Worm (Caenorhabditis elegans): ENCODE data around the gene str-129.

Gene str-129

ce11 chrV:8051851-8052250 is 40.4 kb downstream of the str-129 start, which contains the start of gene sth-1:
Gene sth-1 (plus strand): TSS chrV:8052151.
- TF ChIP-seq ets-4 (GFP tag; optimal IDR thresholded peaks at IDR 0.05) (no peak), F55B11.4 (tag; optimal IDR thresholded peaks at IDR 0.05; ENCODE audit: borderline replicate concordance, insufficient read depth) (no peak), nhr-179 (tag; optimal IDR thresholded peaks at IDR 0.05) (no peak), F52B5.7 (tag; optimal IDR thresholded peaks at IDR 0.05) (no peak), Y79H2A.3 (GFP tag; conservative IDR thresholded peaks at IDR 0.05) (no peak), Y67H2A.10 (GFP tag; conservative IDR thresholded peaks at IDR 0.05) (no peak)

DNA sequence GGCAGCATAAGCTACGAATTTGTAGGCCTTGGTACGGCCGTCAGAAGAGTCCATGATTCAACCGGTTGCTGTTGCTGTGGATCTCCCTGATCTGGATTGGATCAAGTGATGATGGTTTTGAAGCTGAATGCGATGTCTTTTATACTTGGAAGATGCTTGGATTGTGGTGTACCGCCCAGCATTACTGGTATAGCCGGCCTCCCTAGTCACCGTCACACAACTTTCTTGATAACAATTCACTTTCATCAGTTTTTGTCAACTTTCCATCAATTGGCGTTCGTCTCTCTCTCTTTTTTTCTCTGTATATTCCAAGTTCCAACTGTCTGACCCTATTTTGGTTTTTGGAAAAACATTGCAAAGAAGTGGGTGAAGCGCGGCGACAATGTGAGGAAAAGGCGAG is 41.5 kb downstream of the str-129 start, which contains the start of gene col-43:
TSS of gene col-43 (minus strand) at position 101 of the 400 bp plus-strand sequence.
- TF ChIP-seq B0336.3 (GFP tag; IDR thresholded peaks at IDR 0.05) (no peak), aptf-3 (GFP tag; IDR thresholded peaks at IDR 0.05) (no peak), akir-1 (GFP tag; optimal IDR thresholded peaks at IDR 0.05) (no peak), zim-3 (tag; optimal IDR thresholded peaks at IDR 0.05) (no peak), efl-1 (GFP tag; optimal IDR thresholded peaks at IDR 0.05) (no peak), rcor-1 (GFP tag; IDR thresholded peaks at IDR 0.05) (no peak), F33H1.4 (GFP tag; IDR thresholded peaks at IDR 0.05) (no peak)

DNA sequence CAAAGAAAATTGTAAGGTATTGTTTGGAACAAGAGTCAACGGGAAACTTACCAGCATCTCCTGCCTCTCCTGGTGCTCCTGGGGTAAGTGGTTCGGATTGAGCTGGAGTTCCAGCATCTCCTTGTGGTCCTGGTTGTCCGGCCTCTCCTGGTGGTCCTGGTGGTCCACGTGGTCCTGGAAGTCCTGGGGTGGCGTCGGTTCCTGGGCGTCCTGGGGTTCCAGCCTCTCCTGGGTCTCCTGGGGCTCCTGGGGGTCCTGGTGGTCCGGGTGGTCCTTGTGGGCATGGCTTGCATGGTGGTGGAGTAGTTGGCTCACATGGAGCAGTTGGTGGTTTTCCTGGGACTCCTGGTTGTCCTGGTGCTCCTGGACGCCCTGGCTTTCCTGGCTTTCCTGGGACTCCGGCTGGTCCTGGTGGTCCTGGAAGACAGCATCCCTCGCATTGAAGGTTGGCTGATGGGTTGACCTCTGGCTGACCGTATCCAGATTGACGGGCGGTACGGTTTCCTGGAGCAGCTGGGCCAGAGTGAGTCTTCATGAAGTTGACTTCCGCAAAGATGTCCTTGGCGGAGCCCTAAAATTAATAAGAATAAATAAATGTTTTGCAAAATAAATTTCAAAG is 42.1 kb downstream of the str-129 start:
- peak; percentile 83 for TF ChIP-seq zfh-2 (GFP tag; conservative IDR thresholded peaks at IDR 0.05)
- no peak for TF ChIP-seq nfya-1 (tag; optimal IDR thresholded peaks at IDR 0.05; ENCODE audit: borderline replicate concordance, insufficient read depth)
- TF ChIP-seq cebp-2 (GFP tag; IDR thresholded peaks at IDR 0.05), result 0 out of 2 replicates have a peak, but pooled peaks have one; percentile 12
- peak; percentile 90; the same call in 1 of the 2 replicates for TF ChIP-seq egrh-3 (GFP tag; IDR thresholded peaks at IDR 0.05)
- TF ChIP-seq let-607 (tag; optimal IDR thresholded peaks at IDR 0.05), result no peak
- TF ChIP-seq dpff-1 (tag; optimal IDR thresholded peaks at IDR 0.05), result no peak
- TF ChIP-seq ceh-27 (GFP tag; optimal IDR thresholded peaks at IDR 0.05), result no peak
- TF ChIP-seq mcd-1 (GFP tag; IDR thresholded peaks at IDR 0.05), result no peak; the same call in 1 of the 2 replicates
- TF ChIP-seq him-1 (tag; optimal IDR thresholded peaks at IDR 0.05), result no peak
- no peak for TF ChIP-seq B0261.1 (tag; optimal IDR thresholded peaks at IDR 0.05)
- TF ChIP-seq pbrm-1 (GFP tag; IDR thresholded peaks at IDR 0.05), result no peak
- no peak for TF ChIP-seq pha-4 (tag; optimal IDR thresholded peaks at IDR 0.05)
- TF ChIP-seq mxl-1 (tag; optimal IDR thresholded peaks at IDR 0.05), result no peak
- no peak for TF ChIP-seq T26A5.8 (tag; optimal IDR thresholded peaks at IDR 0.05)
- no peak for TF ChIP-seq egl-44 (GFP tag; IDR thresholded peaks at IDR 0.05)
- TF ChIP-seq rec-8 (tag; optimal IDR thresholded peaks at IDR 0.05), result no peak
- no peak for TF ChIP-seq snpc-1.3 (tag; optimal IDR thresholded peaks at IDR 0.05; ENCODE audit: insufficient read depth)
- no peak for TF ChIP-seq ceh-91 (GFP tag; IDR thresholded peaks at IDR 0.05)
- no peak for TF ChIP-seq lsy-27 (tag; optimal IDR thresholded peaks at IDR 0.05; ENCODE audit: borderline replicate concordance, insufficient read depth)
- no peak for TF ChIP-seq mes-4 (tag; optimal IDR thresholded peaks at IDR 0.05)
- TF ChIP-seq akir-1 (GFP tag; optimal IDR thresholded peaks at IDR 0.05), result no peak
- TF ChIP-seq F23B12.7 (tag; optimal IDR thresholded peaks at IDR 0.05; ENCODE audit: insufficient read depth), result no peak
- no peak for TF ChIP-seq B0336.3 (GFP tag; IDR thresholded peaks at IDR 0.05)
- TF ChIP-seq F52B5.7 (tag; optimal IDR thresholded peaks at IDR 0.05), result no peak

All from whole organism, young adult.